Fruit fly (Drosophila melanogaster) whole organism, embryonic: ENCODE measurements around the gene CG10383.

ENCODE experiments used
- Abd-B ChIP-seq: fragments of 200-800 bp; sonication (Bioruptor generic); optimal IDR thresholded peaks from 2 replicates; lab custom pipeline; 2018; ENCODE audit warnings: missing biosample characterization, mild to moderate bottlenecking, missing genetic modification characterization, moderate library complexity
- Adf1 ChIP-seq: fragments of 200-800 bp; sonication (Bioruptor generic); IDR thresholded peaks from 2 replicates; pipeline ENCODE4 v1.3.6; 2022; ENCODE audit warnings: missing biosample characterization, missing genetic modification characterization
- Awh ChIP-seq: fragments of 200-800 bp; sonication (Bioruptor generic); IDR thresholded peaks from 2 replicates; pipeline ENCODE4, ENCODE4 v1.3.6; 2022; ENCODE audit warnings: missing biosample characterization, missing genetic modification characterization
- BtbVII ChIP-seq: fragments of 200-800 bp; sonication (Bioruptor generic); optimal IDR thresholded peaks from 3 replicates; lab custom pipeline; 2017; ENCODE audit warnings: missing biosample characterization, mild to moderate bottlenecking, missing genetic modification characterization
- CG10431 ChIP-seq: fragments of 200-800 bp; sonication (Bioruptor generic); optimal IDR thresholded peaks from 3 replicates; lab custom pipeline; 2018; ENCODE audit warnings: missing biosample characterization, mild to moderate bottlenecking, missing genetic modification characterization
- CG10654 ChIP-seq: fragments of 200-800 bp; sonication (Bioruptor generic); optimal IDR thresholded peaks from 2 replicates; lab custom pipeline; 2016; ENCODE audit warnings: missing biosample characterization, missing genetic modification characterization
- CG11560 ChIP-seq: fragments of 200-800 bp; sonication (Bioruptor generic); IDR thresholded peaks from 3 replicates; pipeline ENCODE4 v1.3.6; 2022; ENCODE audit warnings: missing biosample characterization, missing genetic modification characterization
- CG13296 ChIP-seq: fragments of 200-800 bp; sonication (Bioruptor generic); optimal IDR thresholded peaks from 3 replicates; lab custom pipeline; 2018; ENCODE audit warnings: missing biosample characterization, mild to moderate bottlenecking, missing genetic modification characterization
- CG17568 ChIP-seq: fragments of 200-800 bp; sonication (Bioruptor generic); optimal IDR thresholded peaks from 2 replicates; lab custom pipeline; 2018; ENCODE audit warnings: missing biosample characterization, mild to moderate bottlenecking, missing genetic modification characterization, moderate library complexity
- CG18619 ChIP-seq: fragments of 200-800 bp; sonication (Bioruptor generic); optimal IDR thresholded peaks from 3 replicates; lab custom pipeline; 2017; ENCODE audit warnings: missing biosample characterization, mild to moderate bottlenecking, missing genetic modification characterization
- CG30403 ChIP-seq: fragments of 200-800 bp; sonication (Bioruptor generic); optimal IDR thresholded peaks from 3 replicates; lab custom pipeline; 2016; ENCODE audit warnings: missing biosample characterization, missing genetic modification characterization
- CG34422 ChIP-seq: fragments of 200-800 bp; sonication (Bioruptor generic); IDR thresholded peaks from 3 replicates; pipeline ENCODE4 v1.3.6; 2022; ENCODE audit warnings: missing biosample characterization, missing genetic modification characterization
- CG4282 ChIP-seq: fragments of 200-800 bp; sonication (Bioruptor generic); optimal IDR thresholded peaks from 2 replicates; lab custom pipeline; 2016; ENCODE audit warnings: missing biosample characterization, missing genetic modification characterization
- CG7372 ChIP-seq: fragments of 200-800 bp; sonication (Bioruptor generic); IDR thresholded peaks from 2 replicates; pipeline ENCODE4 v1.3.6; 2022; ENCODE audit warnings: missing biosample characterization, missing genetic modification characterization
- CG7963 ChIP-seq: fragments of 200-800 bp; sonication (Bioruptor generic); IDR thresholded peaks from 3 replicates; pipeline ENCODE4 v1.3.6; 2022; ENCODE audit warnings: missing biosample characterization, missing genetic modification characterization; ENCODE audit not compliant: partially characterized antibody
- Chrac-16 ChIP-seq: fragments of 200-800 bp; sonication (Bioruptor generic); optimal IDR thresholded peaks from 3 replicates; lab custom pipeline; 2016; ENCODE audit warnings: missing biosample characterization, missing genetic modification characterization
- CoRest ChIP-seq: fragments of 200-800 bp; sonication (Bioruptor generic); optimal IDR thresholded peaks from 3 replicates; lab custom pipeline; 2018; ENCODE audit warnings: missing biosample characterization, mild to moderate bottlenecking, missing genetic modification characterization, moderate library complexity
- D19B ChIP-seq: fragments of 200-800 bp; sonication (Bioruptor generic); optimal IDR thresholded peaks from 2 replicates; lab custom pipeline; 2017; ENCODE audit warnings: missing biosample characterization, mild to moderate bottlenecking, missing genetic modification characterization
- Elba2 ChIP-seq: fragments of 200-800 bp; sonication (Bioruptor generic); optimal IDR thresholded peaks from 3 replicates; lab custom pipeline; 2016; ENCODE audit warnings: missing biosample characterization, missing genetic modification characterization
- Ets65A ChIP-seq: fragments of 200-800 bp; sonication (Bioruptor generic); peaks from one replicate; lab custom pipeline; 2016; ENCODE audit warnings: missing biosample characterization, missing genetic modification characterization
- HHEX ChIP-seq: fragments of 200-800 bp; sonication (Bioruptor generic); optimal IDR thresholded peaks from 3 replicates; lab custom pipeline; 2017; ENCODE audit warnings: missing biosample characterization, mild to moderate bottlenecking, missing genetic modification characterization, missing genetic modification reagents
- HmgD ChIP-seq: fragments of 200-800 bp; sonication (Bioruptor generic); optimal IDR thresholded peaks from 3 replicates; lab custom pipeline; 2016; ENCODE audit warnings: missing biosample characterization, missing genetic modification characterization
- Hr51 ChIP-seq, 2 experiments: fragments of 200-800 bp; sonication (Bioruptor generic); optimal IDR thresholded peaks; 2 replicates in 1 of 2; 3 replicates in 1 of 2; lab custom pipeline; 2016 to 2018; ENCODE audit warnings: missing biosample characterization in 2 of 2, missing genetic modification characterization in 2 of 2, mild to moderate bottlenecking in 1 of 2, moderate library complexity in 1 of 2
- NC2α ChIP-seq: fragments of 200-800 bp; sonication (Bioruptor generic); optimal IDR thresholded peaks from 2 replicates; lab custom pipeline; 2016; ENCODE audit warnings: missing biosample characterization, missing genetic modification characterization
- NK7.1 ChIP-seq: fragments of 200-800 bp; sonication (Bioruptor generic); optimal IDR thresholded peaks from 3 replicates; lab custom pipeline; 2016; ENCODE audit warnings: missing biosample characterization, missing genetic modification characterization
- Oaz ChIP-seq: fragments of 200-800 bp; sonication (Bioruptor generic); IDR thresholded peaks from 2 replicates; pipeline ENCODE4 v1.3.6; 2022; ENCODE audit warnings: missing biosample characterization, missing genetic modification characterization
- Sry-δ ChIP-seq: fragments of 200-800 bp; sonication (Bioruptor generic); optimal IDR thresholded peaks from 2 replicates; lab custom pipeline; 2016; ENCODE audit warnings: missing biosample characterization, missing genetic modification characterization
- Ssrp ChIP-seq: fragments of 200-800 bp; sonication (Bioruptor generic); optimal IDR thresholded peaks from 2 replicates; lab custom pipeline; 2018; ENCODE audit warnings: missing biosample characterization, mild to moderate bottlenecking, missing genetic modification characterization, moderate library complexity
- Tbp ChIP-seq: fragments of >200 bp; optimal IDR thresholded peaks from 2 replicates; lab custom pipeline; 2018; ENCODE audit warnings: missing biosample characterization, missing genetic modification characterization
- ac ChIP-seq: fragments of 200-800 bp; sonication (Bioruptor generic); optimal IDR thresholded peaks from 3 replicates; lab custom pipeline; 2017; ENCODE audit warnings: missing biosample characterization, mild to moderate bottlenecking, missing genetic modification characterization
- ap ChIP-seq: fragments of 200-800 bp; sonication (Bioruptor generic); IDR thresholded peaks from 2 replicates; pipeline ENCODE4 v1.3.6; 2022; ENCODE audit warnings: missing biosample characterization, missing genetic modification characterization
- bigmax ChIP-seq: fragments of 200-800 bp; sonication (Bioruptor generic); optimal IDR thresholded peaks from 2 replicates; lab custom pipeline; 2018; ENCODE audit warnings: missing biosample characterization, mild to moderate bottlenecking, missing genetic modification characterization
- btn ChIP-seq: fragments of 200-800 bp; sonication (Bioruptor generic); optimal IDR thresholded peaks from 2 replicates; lab custom pipeline; 2016; ENCODE audit warnings: missing biosample characterization, missing genetic modification characterization
- cato ChIP-seq: fragments of 200-800 bp; sonication (Bioruptor generic); optimal IDR thresholded peaks from 2 replicates; lab custom pipeline; 2016; ENCODE audit warnings: missing biosample characterization, missing genetic modification characterization, borderline replicate concordance
- ci ChIP-seq: fragments of 200-800 bp; sonication (Bioruptor generic); IDR thresholded peaks from 3 replicates; pipeline ENCODE4 v1.3.6; 2022; ENCODE audit warnings: missing biosample characterization, missing genetic modification characterization
- crol ChIP-seq: fragments of 200-800 bp; sonication (Bioruptor generic); IDR thresholded peaks from 2 replicates; pipeline ENCODE4 v1.3.6; 2022; ENCODE audit warnings: missing biosample characterization, missing genetic modification characterization
- hbn ChIP-seq: fragments of 200-800 bp; sonication (Bioruptor generic); IDR thresholded peaks from 2 replicates; pipeline ENCODE4 v1.3.6; 2022; ENCODE audit warnings: missing biosample characterization, missing genetic modification characterization; ENCODE audit not compliant: partially characterized antibody
- nmo ChIP-seq: fragments of 200-800 bp; sonication (Bioruptor generic); optimal IDR thresholded peaks from 2 replicates; lab custom pipeline; 2018; ENCODE audit warnings: missing biosample characterization, mild to moderate bottlenecking, missing genetic modification characterization, moderate library complexity
- pfk ChIP-seq: fragments of 200-800 bp; sonication (Bioruptor generic); optimal IDR thresholded peaks from 2 replicates; lab custom pipeline; 2018; ENCODE audit warnings: missing biosample characterization, mild to moderate bottlenecking, missing genetic modification characterization, moderate library complexity
- rib ChIP-seq: fragments of 200-800 bp; sonication (Bioruptor generic); IDR thresholded peaks from 2 replicates; pipeline ENCODE4 v1.3.6; 2022; ENCODE audit warnings: missing biosample characterization, missing genetic modification characterization
- shn ChIP-seq: fragments of 200-800 bp; sonication (Bioruptor generic); optimal IDR thresholded peaks from 3 replicates; lab custom pipeline; 2016; ENCODE audit warnings: missing biosample characterization, missing genetic modification characterization
- sr ChIP-seq: fragments of 200-800 bp; sonication (Bioruptor generic); IDR thresholded peaks from 3 replicates; pipeline ENCODE4 v1.3.6; 2022; ENCODE audit warnings: missing biosample characterization, missing genetic modification characterization
- toy ChIP-seq: fragments of 200-800 bp; sonication (Bioruptor generic); IDR thresholded peaks from 2 replicates; pipeline ENCODE4 v1.3.6; 2022; ENCODE audit warnings: missing biosample characterization, missing genetic modification characterization
- tup ChIP-seq: fragments of 200-800 bp; sonication (Bioruptor generic); optimal IDR thresholded peaks from 2 replicates; lab custom pipeline; 2016; ENCODE audit warnings: missing biosample characterization, mild to moderate bottlenecking, missing genetic modification characterization, moderate library complexity

The CG10383 gene

DNA sequence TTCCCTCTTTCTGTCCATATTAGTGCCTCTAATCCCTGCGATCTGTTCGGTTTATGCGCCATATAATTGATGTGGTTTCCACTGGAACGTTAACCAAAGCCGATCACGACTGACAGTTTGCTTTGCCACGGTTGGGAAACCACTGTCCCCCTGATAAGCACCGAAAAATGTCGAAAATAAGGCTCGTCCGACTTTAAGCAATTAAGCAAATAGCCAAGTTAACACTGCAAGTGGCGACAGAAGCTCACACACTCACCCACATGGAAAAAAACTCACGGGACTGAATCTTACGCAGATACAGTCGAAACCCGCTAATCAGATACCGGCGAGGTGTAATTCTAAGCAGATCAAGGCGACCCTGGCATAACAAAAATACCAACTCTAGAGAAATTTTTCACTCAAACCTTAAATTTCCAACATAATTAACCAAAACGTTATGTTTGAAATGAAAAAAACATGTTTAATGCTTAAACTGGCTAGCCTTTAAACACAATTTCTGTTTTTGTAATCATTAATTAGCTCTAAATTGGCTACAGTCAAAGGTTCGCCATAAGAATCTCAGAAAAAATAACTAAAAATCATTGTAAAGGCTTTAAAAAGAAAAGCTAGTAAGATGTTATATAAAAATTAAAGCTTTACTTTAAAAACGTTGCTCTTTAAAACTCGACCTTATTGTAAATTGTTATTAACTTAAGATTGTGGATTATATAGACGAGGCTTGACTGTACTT lies 17.3 kb downstream of the CG10383 start (continued):
- TF ChIP-seq tup (GFP tag; lab: Kevin White, UChicago) (no peak), NC2α (GFP tag; lab: Kevin White, UChicago) (no peak), Ssrp (tag; lab: Kevin White, UChicago) (no peak), crol (no peak), rib (GFP tag; lab: Robert Waterston, UW) (no peak), btn (GFP tag; lab: Kevin White, UChicago) (no peak), bigmax (GFP tag; lab: Kevin White, UChicago) (no peak), CG10654 (no peak), toy (GFP tag; lab: Robert Waterston, UW) (no peak), BtbVII (GFP tag; lab: Kevin White, UChicago) (no peak), Sry-δ (no peak), CG34422 (GFP tag; lab: Robert Waterston, UW) (no peak), CG30403 (GFP tag; lab: Kevin White, UChicago) (peak; percentile 38), CG7963 (GFP tag; lab: Robert Waterston, UW) (no peak), Abd-B (GFP tag; lab: Kevin White, UChicago) (no peak), D19B (GFP tag; lab: Kevin White, UChicago) (no peak), Ets65A (GFP tag; lab: Kevin White, UChicago) (no peak), HmgD (GFP tag; lab: Kevin White, UChicago) (no peak), CG18619 (GFP tag; lab: Kevin White, UChicago) (peak; percentile 9), ap (GFP tag; lab: Robert Waterston, UW) (no peak), cato (GFP tag; lab: Kevin White, UChicago) (no peak), Tbp (GFP tag; lab: Kevin White, UChicago) (no peak), CG10431 (GFP tag; lab: Kevin White, UChicago) (no peak), shn (no peak), hbn (GFP tag; lab: Robert Waterston, UW) (no peak), pfk (no peak), Chrac-16 (GFP tag; lab: Kevin White, UChicago) (peak; percentile 15), CG17568 (GFP tag; lab: Kevin White, UChicago) (no peak), Awh (GFP tag; lab: Robert Waterston, UW) (no peak), sr (GFP tag; lab: Robert Waterston, UW) (no peak), Elba2 (no peak), HHEX (GFP tag; lab: Kevin White, UChicago) (no peak), ac (GFP tag; lab: Kevin White, UChicago) (no peak), CG13296 (no peak), CG11560 (tag; lab: Robert Waterston, UW) (no peak), ci (GFP tag; lab: Robert Waterston, UW) (0 out of 3 replicates have a peak, but pooled peaks have one; percentile 31), CG7372 (GFP tag; lab: Robert Waterston, UW) (no peak), Hr51 (GFP tag; optimal IDR thresholded peaks at IDR 0.05; lab: Kevin White, UChicago) (no peak), CoRest (tag; lab: Kevin White, UChicago) (peak; percentile 49), CG4282 (no peak), NK7.1 (no peak), nmo (GFP tag; lab: Kevin White, UChicago) (peak; percentile 12), Oaz (no peak), Adf1 (GFP tag; lab: Robert Waterston, UW) (no peak)
- TF ChIP-seq, all 482 proteins: peak for 41
